Fruit fly (Drosophila melanogaster) whole organism, embryonic: ENCODE data around the gene CG33124.

Experiments used
- B-H2 ChIP-seq: fragments of 200-800 bp; sonication (Bioruptor generic); optimal IDR thresholded peaks from 2 replicates; lab custom pipeline; 2018; ENCODE audit warnings: missing biosample characterization, mild to moderate bottlenecking, missing genetic modification characterization
- CG10274 ChIP-seq: fragments of 200-800 bp; sonication (Bioruptor generic); optimal IDR thresholded peaks from 3 replicates; lab custom pipeline; 2017; ENCODE audit warnings: missing biosample characterization, mild to moderate bottlenecking, missing genetic modification characterization
- CG12769 ChIP-seq: fragments of 200-800 bp; sonication (Bioruptor generic); optimal IDR thresholded peaks from 2 replicates; lab custom pipeline; 2019; ENCODE audit warnings: missing biosample characterization, mild to moderate bottlenecking, missing genetic modification characterization, moderate library complexity
- CG14050 ChIP-seq: fragments of 200-800 bp; sonication (Bioruptor generic); IDR thresholded peaks from 3 replicates; pipeline ENCODE4 v1.3.6; 2022; ENCODE audit warnings: missing biosample characterization, missing genetic modification characterization
- CG16813 ChIP-seq: fragments of 200-800 bp; sonication (Bioruptor generic); IDR thresholded peaks from 3 replicates; pipeline ENCODE4 v1.3.6; 2022; ENCODE audit warnings: missing biosample characterization, missing genetic modification characterization; ENCODE audit not compliant: partially characterized antibody
- CG17829 ChIP-seq: fragments of 200-800 bp; optimal IDR thresholded peaks from 2 replicates; lab custom pipeline; 2019; ENCODE audit warnings: missing biosample characterization, mild to moderate bottlenecking, missing genetic modification characterization, moderate library complexity
- CG2875 ChIP-seq: fragments of 200-800 bp; sonication (Bioruptor generic); optimal IDR thresholded peaks from 2 replicates; lab custom pipeline; 2017; ENCODE audit warnings: missing biosample characterization, mild to moderate bottlenecking, missing genetic modification characterization, missing genetic modification reagents
- CG2889 ChIP-seq: fragments of 200-800 bp; sonication (Bioruptor generic); IDR thresholded peaks from 3 replicates; pipeline ENCODE4 v1.3.6; 2022; ENCODE audit warnings: missing biosample characterization, missing genetic modification characterization
- CG31224 ChIP-seq: fragments of 200-800 bp; sonication (Bioruptor generic); IDR thresholded peaks from 2 replicates; pipeline ENCODE4 v1.3.6; 2022; ENCODE audit warnings: missing biosample characterization, missing genetic modification characterization
- CG31441 ChIP-seq: fragments of 200-800 bp; sonication (Bioruptor generic); IDR thresholded peaks from 2 replicates; pipeline ENCODE4 v1.3.6; 2022; ENCODE audit warnings: missing biosample characterization, missing genetic modification characterization
- CG6791 ChIP-seq: fragments of 200-800 bp; sonication (Bioruptor generic); IDR thresholded peaks from 3 replicates; pipeline ENCODE4 v1.3.6; 2022; ENCODE audit warnings: missing biosample characterization, missing genetic modification characterization; ENCODE audit not compliant: partially characterized antibody
- CG7357 ChIP-seq: fragments of 200-800 bp; sonication (Bioruptor generic); IDR thresholded peaks from 3 replicates; pipeline ENCODE4 v1.3.6; 2022; ENCODE audit warnings: missing biosample characterization, missing genetic modification characterization
- CG8290 ChIP-seq, 3 experiments: fragments of 200-800 bp; sonication (Bioruptor generic); optimal IDR thresholded peaks; 2 replicates each; lab custom pipeline; 2016 to 2019; ENCODE audit warnings: missing biosample characterization in 3 of 3, missing genetic modification characterization in 3 of 3, mild to moderate bottlenecking in 2 of 3, moderate library complexity in 1 of 3
- CG8359 ChIP-seq: fragments of 200-800 bp; sonication (Bioruptor generic); optimal IDR thresholded peaks from 2 replicates; lab custom pipeline; 2017; ENCODE audit warnings: missing biosample characterization, mild to moderate bottlenecking, missing genetic modification characterization, borderline replicate concordance
- CG9215 ChIP-seq: fragments of 200-800 bp; sonication (Bioruptor generic); IDR thresholded peaks from 2 replicates; pipeline ENCODE4 v1.3.6; 2022; ENCODE audit warnings: missing biosample characterization, missing genetic modification characterization
- CG9437 ChIP-seq: fragments of 200-800 bp; sonication (Bioruptor generic); optimal IDR thresholded peaks from 2 replicates; lab custom pipeline; 2018; ENCODE audit warnings: missing biosample characterization, mild to moderate bottlenecking, missing genetic modification characterization
- CTCF ChIP-seq: fragments of 200-800 bp; sonication (Bioruptor generic); optimal IDR thresholded peaks from 2 replicates; lab custom pipeline; 2017; ENCODE audit warnings: missing biosample characterization, mild to moderate bottlenecking, missing genetic modification characterization, moderate library complexity
- Dip3 ChIP-seq: fragments of 200-800 bp; sonication (Bioruptor generic); optimal IDR thresholded peaks from 3 replicates; lab custom pipeline; 2016; ENCODE audit warnings: missing biosample characterization, missing genetic modification characterization
- Gug ChIP-seq: fragments of 200-800 bp; sonication (Bioruptor generic); IDR thresholded peaks from 4 replicates; pipeline ENCODE4 v1.3.6; 2022; ENCODE audit warnings: missing biosample characterization, missing genetic modification characterization
- Hmr ChIP-seq: fragments of 200-800 bp; sonication (Bioruptor generic); optimal IDR thresholded peaks from 3 replicates; lab custom pipeline; 2017; ENCODE audit warnings: mild to moderate bottlenecking, missing biosample characterization, missing genetic modification reagents, missing genetic modification characterization
- Lim3 ChIP-seq: fragments of 200-800 bp; sonication (Bioruptor generic); IDR thresholded peaks from 2 replicates; pipeline ENCODE4 v1.3.6; 2022; ENCODE audit warnings: missing biosample characterization, missing genetic modification characterization
- Med ChIP-seq: fragments of 200-800 bp; sonication (Bioruptor generic); peaks from one replicate; lab custom pipeline; 2016; ENCODE audit warnings: missing biosample characterization, missing genetic modification characterization, mild to moderate bottlenecking, inconsistent platforms, moderate library complexity
- Nf-YB ChIP-seq: fragments of 200-800 bp; sonication (Bioruptor generic); optimal IDR thresholded peaks from 3 replicates; lab custom pipeline; 2019; ENCODE audit warnings: missing biosample characterization, mild to moderate bottlenecking, missing genetic modification characterization, moderate library complexity
- Ptx1 ChIP-seq: fragments of 200-800 bp; sonication (Bioruptor generic); IDR thresholded peaks from 2 replicates; pipeline ENCODE4 v1.3.6; 2022; ENCODE audit warnings: missing biosample characterization, missing genetic modification characterization
- Ravus ChIP-seq: fragments of 200-800 bp; sonication (Bioruptor generic); IDR thresholded peaks from 2 replicates; pipeline ENCODE4 v1.3.6; 2022; ENCODE audit warnings: missing biosample characterization, missing genetic modification characterization
- Scr ChIP-seq: fragments of 200-800 bp; sonication (Bioruptor generic); IDR thresholded peaks from 2 replicates; pipeline ENCODE4 v1.3.6; 2022; ENCODE audit warnings: missing biosample characterization, missing genetic modification characterization; ENCODE audit not compliant: partially characterized antibody
- Sox100B ChIP-seq: fragments of 200-800 bp; sonication (Bioruptor generic); optimal IDR thresholded peaks from 3 replicates; lab custom pipeline; 2018; ENCODE audit warnings: missing biosample characterization, mild to moderate bottlenecking, missing genetic modification characterization
- Xrp1 ChIP-seq: fragments of 200-800 bp; sonication (Bioruptor generic); IDR thresholded peaks from 2 replicates; pipeline ENCODE4 v1.3.6; 2022; ENCODE audit warnings: missing biosample characterization, missing genetic modification characterization
- amos ChIP-seq: fragments of 200-800 bp; sonication (Bioruptor generic); IDR thresholded peaks from 2 replicates; pipeline ENCODE4 v1.3.6; 2022; ENCODE audit warnings: missing biosample characterization, missing genetic modification characterization; ENCODE audit not compliant: partially characterized antibody
- ash1 ChIP-seq: fragments of 200-800 bp; sonication (Bioruptor generic); optimal IDR thresholded peaks from 2 replicates; lab custom pipeline; 2018; ENCODE audit warnings: missing biosample characterization, mild to moderate bottlenecking, missing genetic modification characterization
- bbx ChIP-seq: fragments of 200-800 bp; sonication (Bioruptor generic); IDR thresholded peaks from 2 replicates; pipeline ENCODE4 v1.3.6; 2022; ENCODE audit warnings: missing biosample characterization, missing genetic modification characterization; ENCODE audit not compliant: partially characterized antibody
- bowl ChIP-seq: fragments of 200-800 bp; sonication (Bioruptor generic); IDR thresholded peaks from 2 replicates; pipeline ENCODE4 v1.3.6; 2022; ENCODE audit warnings: missing biosample characterization, missing genetic modification characterization
- gcm ChIP-seq: fragments of 200-800 bp; sonication (Bioruptor generic); optimal IDR thresholded peaks from 2 replicates; lab custom pipeline; 2019; ENCODE audit warnings: missing biosample characterization, mild to moderate bottlenecking, missing genetic modification characterization, moderate library complexity
- hb ChIP-seq: fragments of 200-800 bp; sonication (Bioruptor generic); IDR thresholded peaks from 3 replicates; pipeline ENCODE4 v1.3.6; 2022; ENCODE audit warnings: missing biosample characterization, missing genetic modification characterization; ENCODE audit not compliant: partially characterized antibody
- insv ChIP-seq, 2 experiments: fragments of 200-800 bp; sonication (Bioruptor generic); optimal IDR thresholded peaks; 3 replicates each; lab custom pipeline; 2016 to 2018; ENCODE audit warnings: missing biosample characterization in 2 of 2, missing genetic modification characterization in 2 of 2
- kni ChIP-seq: fragments of 200-800 bp; sonication (Bioruptor generic); optimal IDR thresholded peaks from 3 replicates; lab custom pipeline; 2017; ENCODE audit warnings: mild to moderate bottlenecking, missing biosample characterization, missing genetic modification reagents, missing genetic modification characterization
- lab ChIP-seq: fragments of 200-800 bp; sonication (Bioruptor generic); optimal IDR thresholded peaks from 3 replicates; lab custom pipeline; 2017; ENCODE audit warnings: missing biosample characterization, missing genetic modification characterization, mild to moderate bottlenecking, moderate library complexity, missing genetic modification reagents
- mam ChIP-seq: fragments of 200-800 bp; sonication (Bioruptor generic); optimal IDR thresholded peaks from 3 replicates; lab custom pipeline; 2016; ENCODE audit warnings: missing biosample characterization, missing genetic modification characterization
- pros ChIP-seq: fragments of 200-800 bp; sonication (Bioruptor generic); optimal IDR thresholded peaks from 3 replicates; lab custom pipeline; 2019; ENCODE audit warnings: missing biosample characterization, mild to moderate bottlenecking, missing genetic modification characterization, moderate library complexity
- pum ChIP-seq: fragments of 200-800 bp; sonication (Bioruptor generic); optimal IDR thresholded peaks from 2 replicates; lab custom pipeline; 2016; ENCODE audit warnings: missing biosample characterization, missing genetic modification characterization
- sc ChIP-seq, 3 experiments: fragments of >200 bp in 2 of 3; fragments of 200-800 bp in 1 of 3; sonication (Bioruptor generic) in 1 of 3; optimal IDR thresholded peaks; 2 replicates in 2 of 3; 3 replicates in 1 of 3; lab custom pipeline; 2017; ENCODE audit warnings: mild to moderate bottlenecking in 1 of 3, missing biosample characterization in 1 of 3, missing genetic modification characterization in 1 of 3, missing genetic modification reagents in 1 of 3
- sens-2 ChIP-seq: fragments of 200-800 bp; sonication (Bioruptor generic); IDR thresholded peaks from 2 replicates; pipeline ENCODE4 v1.3.6; 2022; ENCODE audit warnings: missing biosample characterization, missing genetic modification characterization
- sima ChIP-seq: fragments of 200-800 bp; sonication (Bioruptor generic); optimal IDR thresholded peaks from 2 replicates; lab custom pipeline; 2016; ENCODE audit warnings: missing biosample characterization, missing genetic modification characterization
- slbo ChIP-seq: fragments of 200-800 bp; sonication (Bioruptor generic); IDR thresholded peaks from 2 replicates; pipeline ENCODE4 v1.3.6; 2022; ENCODE audit warnings: missing biosample characterization, missing genetic modification characterization
- slp2 ChIP-seq: fragments of 200-800 bp; sonication (Bioruptor generic); optimal IDR thresholded peaks from 2 replicates; lab custom pipeline; 2016; ENCODE audit warnings: missing biosample characterization, missing genetic modification characterization
- ssp ChIP-seq: fragments of 200-800 bp; sonication (Bioruptor generic); IDR thresholded peaks from 2 replicates; pipeline ENCODE4 v1.3.6; 2022; ENCODE audit warnings: missing biosample characterization, missing genetic modification characterization
- toy ChIP-seq: fragments of 200-800 bp; sonication (Bioruptor generic); IDR thresholded peaks from 2 replicates; pipeline ENCODE4 v1.3.6; 2022; ENCODE audit warnings: missing biosample characterization, missing genetic modification characterization
- vfl ChIP-seq: fragments of 200-800 bp; sonication (Bioruptor generic); optimal IDR thresholded peaks from 2 replicates; lab custom pipeline; 2016; ENCODE audit warnings: missing biosample characterization, missing genetic modification characterization

The CG33124 gene

DNA sequence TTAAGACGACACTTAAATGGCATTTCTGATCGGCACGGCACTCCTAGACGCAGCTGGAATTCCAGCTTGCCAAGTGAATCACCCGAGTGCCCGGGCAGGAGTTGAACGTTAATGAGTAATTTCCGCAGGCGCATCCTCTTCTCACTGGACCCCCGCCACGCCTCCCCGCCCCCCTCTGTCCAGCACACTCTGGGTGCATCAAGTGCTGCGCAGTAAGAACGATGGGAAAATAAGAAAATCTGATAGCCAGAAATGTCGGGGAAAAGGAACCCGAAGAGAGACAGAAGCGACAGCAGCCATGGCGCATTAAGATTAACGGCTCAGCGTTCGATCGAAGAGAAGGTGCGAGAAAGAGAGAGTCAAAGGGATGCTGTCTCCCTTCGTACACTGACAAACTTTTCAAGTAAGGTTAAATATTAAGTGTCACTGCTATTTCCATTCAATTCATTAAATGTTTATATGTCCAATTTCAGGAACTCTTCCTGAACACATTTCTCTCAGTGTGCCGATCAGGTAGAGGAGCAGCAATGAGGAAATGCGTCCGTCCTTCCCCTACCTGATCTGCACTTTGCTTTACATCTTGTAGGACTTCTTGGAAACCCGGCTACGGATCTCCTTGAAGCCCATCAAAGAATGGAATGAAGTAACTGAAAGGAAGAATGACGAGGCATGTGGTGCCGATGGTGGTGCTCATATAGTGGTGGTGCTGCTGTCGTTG, 44.2 kb downstream of the CG33124 start (continued):
- TF ChIP-seq Dip3 (GFP tag; lab: Kevin White, UChicago) (no peak), slp2 (GFP tag; lab: Kevin White, UChicago) (peak; percentile 41), bowl (GFP tag; lab: Robert Waterston, UW) (no peak), slbo (GFP tag; lab: Robert Waterston, UW) (no peak), B-H2 (GFP tag; lab: Kevin White, UChicago) (no peak), kni (GFP tag; lab: Kevin White, UChicago) (peak; percentile 94), CG9215 (GFP tag; lab: Robert Waterston, UW) (no peak), pum (GFP tag; lab: Kevin White, UChicago) (peak; percentile 53), Hmr (GFP tag; lab: Kevin White, UChicago) (no peak), CG16813 (no peak), CG2875 (GFP tag; lab: Kevin White, UChicago) (peak; percentile 50), CG31441 (peak; percentile 68; the same call in 1 of the 2 replicates), CG9437 (peak; percentile 9), CG6791 (GFP tag; lab: Robert Waterston, UW) (no peak), Xrp1 (GFP tag; lab: Robert Waterston, UW) (peak; percentile 93), vfl (GFP tag; lab: Kevin White, UChicago) (peak; percentile 71), bbx (GFP tag; lab: Robert Waterston, UW) (no peak), ssp (GFP tag; lab: Robert Waterston, UW) (0 out of 2 replicates have a peak, but pooled peaks have one; percentile 15), CG2889 (GFP tag; lab: Robert Waterston, UW) (no peak), Med (peak; percentile 81), mam (GFP tag; lab: Kevin White, UChicago) (peak; percentile 10), Gug (GFP tag; lab: Robert Waterston, UW) (peak; percentile 17; the same call in 2 of the 4 replicates), CG8290 (GFP tag; optimal IDR thresholded peaks at IDR 0.05; lab: Kevin White, UChicago) (peak; percentile 53), CG8290 (tag; optimal IDR thresholded peaks at IDR 0.05; lab: Kevin White, UChicago) (peak; percentile 19 to 31), Scr (0 out of 2 replicates have a peak, but pooled peaks have one; percentile 17), sens-2 (GFP tag; lab: Robert Waterston, UW) (peak; percentile 45; the same call in 1 of the 2 replicates), CTCF (GFP tag; lab: Kevin White, UChicago) (no peak), CG7357 (GFP tag; lab: Robert Waterston, UW) (peak; percentile 7; the same call in 1 of the 3 replicates), Ptx1 (0 out of 2 replicates have a peak, but pooled peaks have one; percentile 25), insv (GFP tag; optimal IDR thresholded peaks at IDR 0.05; lab: Kevin White, UChicago) (peak in 1 of 2 experiments; percentile 32), lab (peak; percentile 6), CG31224 (GFP tag; lab: Robert Waterston, UW) (0 out of 2 replicates have a peak, but pooled peaks have one; percentile 19), Sox100B (GFP tag; lab: Kevin White, UChicago) (peak; percentile 23), CG14050 (GFP tag; lab: Robert Waterston, UW) (no peak), ash1 (GFP tag; lab: Kevin White, UChicago) (no peak), pros (GFP tag; lab: Kevin White, UChicago) (peak; percentile 100), hb (GFP tag; lab: Robert Waterston, UW) (no peak), toy (GFP tag; lab: Robert Waterston, UW) (no peak), Ravus (GFP tag; lab: Robert Waterston, UW) (0 out of 2 replicates have a peak, but pooled peaks have one; percentile 1), sima (GFP tag; lab: Kevin White, UChicago) (no peak), CG10274 (GFP tag; lab: Kevin White, UChicago) (no peak), amos (GFP tag; lab: Robert Waterston, UW) (no peak), CG8359 (GFP tag; lab: Kevin White, UChicago) (peak; percentile 31), sc (optimal IDR thresholded peaks at IDR 0.05; lab: Kevin White, UChicago) (no peak), sc (GFP tag; optimal IDR thresholded peaks at IDR 0.05; lab: Kevin White, UChicago) (peak; percentile 29), CG12769 (tag; lab: Kevin White, UChicago) (no peak), Lim3 (no peak), CG17829 (tag; lab: Kevin White, UChicago) (peak; percentile 91), Nf-YB (GFP tag; lab: Kevin White, UChicago) (peak; percentile 38), gcm (GFP tag; lab: Kevin White, UChicago) (peak; percentile 69)
